Fruit fly (Drosophila melanogaster): Measurements from ENCODE around the gene CG45122.

The CG45122 gene

DNA sequence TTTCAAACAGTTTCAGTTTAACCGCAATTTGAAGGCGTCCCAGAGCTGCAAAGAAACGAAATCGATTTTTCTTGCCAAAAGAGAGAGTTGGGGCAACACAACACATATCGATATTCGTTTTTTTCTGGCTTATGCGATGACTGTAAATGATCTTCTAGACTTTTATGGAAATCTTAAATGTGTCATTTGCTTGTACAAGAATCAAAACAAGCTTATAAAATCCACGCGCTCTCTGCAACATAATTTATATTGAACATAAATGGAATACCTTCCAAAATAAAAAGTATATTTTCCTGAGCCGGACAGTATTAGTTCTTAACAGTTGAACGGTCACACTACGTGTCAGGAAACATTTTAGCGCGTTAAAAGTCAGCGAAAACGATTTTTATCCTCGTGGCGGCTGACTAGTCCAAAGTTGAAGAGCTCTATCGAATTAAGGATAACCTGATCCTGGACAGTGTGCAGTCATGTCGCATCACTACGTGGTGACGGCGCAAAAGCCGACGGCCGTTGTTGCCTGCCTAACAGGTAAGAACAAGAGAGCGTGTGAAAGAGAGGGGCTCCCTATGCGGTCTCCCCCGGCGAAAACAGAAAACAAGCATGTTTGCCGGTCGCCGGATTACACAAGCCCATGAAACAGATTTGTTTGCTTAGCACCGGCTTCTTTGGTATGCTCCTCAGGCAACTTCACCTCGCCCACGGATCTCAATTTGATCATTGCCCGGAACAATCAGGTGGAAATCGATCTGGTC lies 8.2 kb downstream of the CG45122 start, which contains the start of gene pic:
Gene pic (plus strand): TSS at position 304 of the 752 bp plus-strand sequence.
- 0 out of 3 replicates have a peak, but pooled peaks have one; percentile 12 for TF ChIP-seq mld (GFP tag; IDR thresholded peaks at IDR 0.05; ENCODE audit: partially characterized antibody)
- TF ChIP-seq amos (GFP tag; IDR thresholded peaks at IDR 0.05; ENCODE audit: partially characterized antibody): peak; percentile 75
- TF ChIP-seq CG10267 (tag; optimal IDR thresholded peaks at IDR 0.05): peak; percentile 66
- peak; percentile 87 for TF ChIP-seq Scr (GFP tag; IDR thresholded peaks at IDR 0.05; ENCODE audit: partially characterized antibody)
- peak; percentile 64 to 67 for TF ChIP-seq tll (GFP tag; optimal IDR thresholded peaks at IDR 0.05)
- no peak for TF ChIP-seq CG8290 (GFP tag; optimal IDR thresholded peaks at IDR 0.05)
- no peak for TF ChIP-seq CG8290 (tag; optimal IDR thresholded peaks at IDR 0.05)
- TF ChIP-seq Hr3 (GFP tag; optimal IDR thresholded peaks at IDR 0.05): no peak
- TF ChIP-seq prd (optimal IDR thresholded peaks at IDR 0.05): no peak
- no peak for TF ChIP-seq prd (GFP tag; IDR thresholded peaks at IDR 0.05)
- TF ChIP-seq CG2116 (GFP tag; optimal IDR thresholded peaks at IDR 0.05): peak; percentile 100
- peak; percentile 9 for TF ChIP-seq Hsf (GFP tag; optimal IDR thresholded peaks at IDR 0.05)
- no peak for TF ChIP-seq Hmx (GFP tag; optimal IDR thresholded peaks at IDR 0.05)
- TF ChIP-seq gem (tag; optimal IDR thresholded peaks at IDR 0.05): no peak
- TF ChIP-seq nerfin-1 (tag; optimal IDR thresholded peaks at IDR 0.05): no peak
- TF ChIP-seq gfzf (GFP tag; optimal IDR thresholded peaks at IDR 0.05): peak; percentile 90
- TF ChIP-seq CG14965 (GFP tag; optimal IDR thresholded peaks at IDR 0.05; ENCODE audit: borderline replicate concordance): no peak
- no peak for TF ChIP-seq CG14050 (GFP tag; IDR thresholded peaks at IDR 0.05)
- no peak for TF ChIP-seq lab (GFP tag; optimal IDR thresholded peaks at IDR 0.05)
- peak; percentile 28 for TF ChIP-seq CG2712 (tag; optimal IDR thresholded peaks at IDR 0.05)
- peak; percentile 58 for TF ChIP-seq stwl (tag; optimal IDR thresholded peaks at IDR 0.05)
- TF ChIP-seq CG6683 (GFP tag; optimal IDR thresholded peaks at IDR 0.05): no peak
- no peak for TF ChIP-seq bigmax (GFP tag; optimal IDR thresholded peaks at IDR 0.05)
- no peak for TF ChIP-seq Hr78 (GFP tag; optimal IDR thresholded peaks at IDR 0.05)
- peak; percentile 56; the same call in 1 of the 2 replicates for TF ChIP-seq stc (GFP tag; IDR thresholded peaks at IDR 0.05)
- no peak for TF ChIP-seq CG31224 (GFP tag; IDR thresholded peaks at IDR 0.05)
- no peak for TF ChIP-seq CG9215 (GFP tag; IDR thresholded peaks at IDR 0.05)
- no peak for TF ChIP-seq CG32772 (GFP tag; IDR thresholded peaks at IDR 0.05)
- TF ChIP-seq Camta (GFP tag; optimal IDR thresholded peaks at IDR 0.05): no peak
- no peak for TF ChIP-seq CG10274 (GFP tag; optimal IDR thresholded peaks at IDR 0.05)
- no peak for TF ChIP-seq CG6813 (GFP tag; optimal IDR thresholded peaks at IDR 0.05)
- TF ChIP-seq CoRest (tag; optimal IDR thresholded peaks at IDR 0.05): peak; percentile 52
- TF ChIP-seq Drgx (GFP tag; IDR thresholded peaks at IDR 0.05): no peak
- TF ChIP-seq btn (GFP tag; optimal IDR thresholded peaks at IDR 0.05): no peak
- TF ChIP-seq bcd (GFP tag; optimal IDR thresholded peaks at IDR 0.05): no peak
- TF ChIP-seq CG5953 (GFP tag; IDR thresholded peaks at IDR 0.05): no peak
- no peak for TF ChIP-seq Spps (tag; optimal IDR thresholded peaks at IDR 0.05)
- TF ChIP-seq CG4617 (GFP tag; optimal IDR thresholded peaks at IDR 0.05; ENCODE audit: borderline replicate concordance): peak; percentile 36
- peak; percentile 36; the same call in 1 of the 3 replicates for TF ChIP-seq CG7963 (GFP tag; IDR thresholded peaks at IDR 0.05; ENCODE audit: partially characterized antibody)
- no peak for TF ChIP-seq CG1529 (GFP tag; optimal IDR thresholded peaks at IDR 0.05)
- no peak for TF ChIP-seq CG4854 (GFP tag; optimal IDR thresholded peaks at IDR 0.05)
- TF ChIP-seq CG7745 (tag; optimal IDR thresholded peaks at IDR 0.05): no peak
- peak; percentile 26 for TF ChIP-seq kay (GFP tag; optimal IDR thresholded peaks at IDR 0.05)
- no peak for TF ChIP-seq vfl (GFP tag; optimal IDR thresholded peaks at IDR 0.05)
- no peak for TF ChIP-seq unpg (GFP tag; optimal IDR thresholded peaks at IDR 0.05)
- no peak for TF ChIP-seq Fer2 (tag; optimal IDR thresholded peaks at IDR 0.05)
- peak; percentile 22 for TF ChIP-seq Mad (GFP tag; optimal IDR thresholded peaks at IDR 0.05)
- peak; percentile 72 for TF ChIP-seq unc-4 (GFP tag; IDR thresholded peaks at IDR 0.05; ENCODE audit: partially characterized antibody)
